Worm (Caenorhabditis elegans) whole organism, late embryonic: ENCODE results near the gene nhr-157.

Experiments used
- C08G9.2 ChIP-seq: sonication (generic microtip); optimal IDR thresholded peaks from 2 replicates; lab custom pipeline; 2016; ENCODE audit warnings: mild to moderate bottlenecking, missing genetic modification characterization, moderate library complexity, missing compliant biosample characterization
- C38D4.7 ChIP-seq: fragments of 200-800 bp; sonication (Bioruptor generic); optimal IDR thresholded peaks from 2 replicates; lab custom pipeline; 2018; ENCODE audit warnings: mild to moderate bottlenecking, missing genetic modification characterization, moderate library complexity, missing compliant biosample characterization
- K02D7.2 ChIP-seq: sonication (generic microtip); optimal IDR thresholded peaks from 2 replicates; lab custom pipeline; 2017; ENCODE audit warnings: mild to moderate bottlenecking, missing genetic modification characterization, missing compliant biosample characterization
- K09A11.1 ChIP-seq: sonication (generic microtip); optimal IDR thresholded peaks from 2 replicates; lab custom pipeline; 2017; ENCODE audit warnings: antibody characterized with exemption, mild to moderate bottlenecking, missing genetic modification characterization, missing compliant biosample characterization; ENCODE audit not compliant: insufficient read depth
- Y22D7AL.16 ChIP-seq: sonication (generic microtip); optimal IDR thresholded peaks from 2 replicates; lab custom pipeline; 2016; ENCODE audit warnings: missing genetic modification characterization, missing compliant biosample characterization
- ahr-1 ChIP-seq: sonication (generic microtip); optimal IDR thresholded peaks from 2 replicates; lab custom pipeline; 2016; ENCODE audit warnings: missing genetic modification characterization, missing compliant biosample characterization
- ceh-14 ChIP-seq: sonication (generic microtip); optimal IDR thresholded peaks from 2 replicates; lab custom pipeline; 2016; ENCODE audit warnings: missing genotype, missing genetic modification characterization, missing compliant biosample characterization
- ceh-18 ChIP-seq: sonication (generic microtip); optimal IDR thresholded peaks from 2 replicates; lab custom pipeline; 2016; ENCODE audit warnings: missing genetic modification characterization, missing compliant biosample characterization
- ceh-2 ChIP-seq: sonication (generic microtip); optimal IDR thresholded peaks from 2 replicates; lab custom pipeline; 2016; ENCODE audit warnings: missing genotype, missing genetic modification characterization, missing compliant biosample characterization
- ceh-24 ChIP-seq: sonication (generic microtip); optimal IDR thresholded peaks from 2 replicates; lab custom pipeline; 2016; ENCODE audit warnings: mild to moderate bottlenecking, missing genetic modification characterization, missing compliant biosample characterization
- ceh-45 ChIP-seq: fragments of 200-800 bp; sonication (Bioruptor generic); IDR thresholded peaks from 2 replicates; pipeline ENCODE4 v1.3.6; 2022; ENCODE audit warnings: missing genetic modification reagents, missing genetic modification characterization, missing compliant biosample characterization
- ceh-48 ChIP-seq: sonication (generic microtip); optimal IDR thresholded peaks from 2 replicates; lab custom pipeline; 2016; ENCODE audit warnings: missing genetic modification characterization, inconsistent platforms, missing compliant biosample characterization
- ceh-6 ChIP-seq: fragments of 200-800 bp; sonication (Bioruptor generic); optimal IDR thresholded peaks from 2 replicates; lab custom pipeline; 2018; ENCODE audit warnings: mild to moderate bottlenecking, missing genetic modification characterization, missing compliant biosample characterization
- dmd-4 ChIP-seq: sonication (generic microtip); optimal IDR thresholded peaks from 2 replicates; lab custom pipeline; 2016; ENCODE audit warnings: borderline replicate concordance, missing genetic modification characterization, missing compliant biosample characterization
- elt-2 ChIP-seq: sonication (generic microtip); optimal IDR thresholded peaks from 2 replicates; lab custom pipeline; 2016; ENCODE audit warnings: missing genetic modification reagents, missing genetic modification characterization, missing compliant biosample characterization
- fkh-10 ChIP-seq: fragments of 150-350 bp; optimal IDR thresholded peaks from 2 replicates; lab custom pipeline; 2014; ENCODE audit warnings: missing biosample characterization, missing genetic modification reagents, missing genetic modification characterization
- hlh-13 ChIP-seq: fragments of 200-800 bp; sonication (Bioruptor generic); optimal IDR thresholded peaks from 2 replicates; lab custom pipeline; 2018; ENCODE audit warnings: mild to moderate bottlenecking, missing genetic modification characterization, missing compliant biosample characterization
- hlh-15 ChIP-seq: sonication (generic microtip); optimal IDR thresholded peaks from 2 replicates; lab custom pipeline; 2016; ENCODE audit warnings: missing genetic modification characterization, missing compliant biosample characterization
- hlh-6 ChIP-seq: sonication (generic microtip); optimal IDR thresholded peaks from 2 replicates; lab custom pipeline; 2016; ENCODE audit warnings: missing genotype, missing genetic modification characterization, missing compliant biosample characterization
- lim-6 ChIP-seq: sonication (generic microtip); optimal IDR thresholded peaks from 2 replicates; lab custom pipeline; 2016; ENCODE audit warnings: missing genetic modification characterization, missing compliant biosample characterization
- lin-11 ChIP-seq: fragments of 200-800 bp; sonication (Bioruptor generic); optimal IDR thresholded peaks from 2 replicates; lab custom pipeline; 2018; ENCODE audit warnings: mild to moderate bottlenecking, missing genetic modification characterization, missing compliant biosample characterization
- madf-2 ChIP-seq: sonication (generic microtip); optimal IDR thresholded peaks from 2 replicates; lab custom pipeline; 2017; ENCODE audit warnings: missing genetic modification characterization, missing compliant biosample characterization
- mec-3 ChIP-seq: sonication (generic microtip); optimal IDR thresholded peaks from 2 replicates; lab custom pipeline; 2016; ENCODE audit warnings: borderline replicate concordance, missing genetic modification characterization, missing compliant biosample characterization
- nfya-1 ChIP-seq: sonication (generic microtip); optimal IDR thresholded peaks from 2 replicates; lab custom pipeline; 2017; ENCODE audit warnings: missing genetic modification characterization, mild to moderate bottlenecking, missing compliant biosample characterization, antibody characterized with exemption, moderate library complexity
- nhr-232 ChIP-seq: sonication (generic microtip); optimal IDR thresholded peaks from 2 replicates; lab custom pipeline; 2016; ENCODE audit warnings: missing genetic modification characterization, missing compliant biosample characterization
- npax-4 ChIP-seq: sonication (generic microtip); optimal IDR thresholded peaks from 2 replicates; lab custom pipeline; 2016; ENCODE audit warnings: missing genetic modification characterization, missing compliant biosample characterization
- pax-1 ChIP-seq: fragments of 150-350 bp; optimal IDR thresholded peaks from 2 replicates; lab custom pipeline; 2014; ENCODE audit warnings: missing biosample characterization, missing genetic modification characterization
- pha-2 ChIP-seq: sonication (generic microtip); optimal IDR thresholded peaks from 2 replicates; lab custom pipeline; 2017; ENCODE audit warnings: mild to moderate bottlenecking, missing genetic modification characterization, missing compliant biosample characterization
- pha-4 ChIP-seq: fragments of 150-350 bp; optimal IDR thresholded peaks from 2 replicates; lab custom pipeline; 2018; ENCODE audit warnings: missing biosample characterization, missing genetic modification reagents, missing genetic modification characterization
- pqm-1 ChIP-seq: sonication (generic microtip); optimal IDR thresholded peaks from 2 replicates; lab custom pipeline; 2016; ENCODE audit warnings: missing genetic modification characterization, missing compliant biosample characterization
- pros-1 ChIP-seq: fragments of 150-350 bp; optimal IDR thresholded peaks from 2 replicates; lab custom pipeline; 2014; ENCODE audit warnings: missing biosample characterization, missing genetic modification reagents, missing genetic modification characterization
- sox-4 ChIP-seq: sonication (generic microtip); optimal IDR thresholded peaks from 2 replicates; lab custom pipeline; 2017; ENCODE audit warnings: mild to moderate bottlenecking, missing genetic modification characterization, inconsistent platforms, missing compliant biosample characterization
- syd-9 ChIP-seq: sonication (generic microtip); optimal IDR thresholded peaks from 2 replicates; lab custom pipeline; 2016; ENCODE audit warnings: mild to moderate bottlenecking, missing genetic modification characterization, moderate library complexity, missing compliant biosample characterization
- tbx-2 ChIP-seq: sonication (generic microtip); optimal IDR thresholded peaks from 2 replicates; lab custom pipeline; 2016; ENCODE audit warnings: missing genetic modification characterization, missing compliant biosample characterization
- tbx-7 ChIP-seq: sonication (generic microtip); optimal IDR thresholded peaks from 2 replicates; lab custom pipeline; 2016; ENCODE audit warnings: missing genotype, missing genetic modification characterization, missing compliant biosample characterization
- ttx-3 ChIP-seq: sonication (generic microtip); optimal IDR thresholded peaks from 2 replicates; lab custom pipeline; 2016; ENCODE audit warnings: missing genetic modification reagents, missing genetic modification characterization, missing compliant biosample characterization
- unc-55 ChIP-seq: sonication (generic microtip); optimal IDR thresholded peaks from 2 replicates; lab custom pipeline; 2017; ENCODE audit warnings: missing biosample characterization, missing genetic modification reagents, missing genetic modification characterization
- zip-5 ChIP-seq: sonication (generic microtip); optimal IDR thresholded peaks from 2 replicates; lab custom pipeline; 2016; ENCODE audit warnings: missing genetic modification characterization, missing compliant biosample characterization

The nhr-157 gene

DNA sequence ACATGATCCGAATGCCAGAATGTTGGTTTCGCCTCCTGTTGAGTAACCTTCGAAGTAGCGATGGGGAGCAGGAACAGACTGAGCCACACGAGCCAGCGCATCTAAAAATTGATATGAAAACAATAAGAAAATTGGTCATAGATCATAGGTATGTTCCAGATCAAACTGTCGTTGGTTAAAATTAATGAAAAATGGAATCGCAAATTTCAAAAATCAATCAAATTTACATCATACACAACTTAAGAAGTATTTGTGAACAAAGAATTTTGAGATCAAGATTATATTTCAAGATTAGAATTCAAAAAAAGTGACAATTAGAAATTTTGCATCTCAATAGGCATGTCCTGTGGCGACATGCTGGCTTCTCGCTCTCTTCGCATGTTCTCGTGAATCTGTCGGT lies 22.0 kb upstream of the nhr-157 start, which contains the start of gene C17E7.9:
Gene C17E7.9, minus strand, starts transcription at position 101 of the 400 bp plus-strand sequence.
- TF ChIP-seq mec-3 (tag; lab: Kevin White, UChicago) (no peak), unc-55 (no peak), tbx-7 (tag; lab: Kevin White, UChicago) (no peak), zip-5 (tag; lab: Kevin White, UChicago) (no peak), ceh-6 (GFP tag; lab: Kevin White, UChicago) (no peak)

DNA sequence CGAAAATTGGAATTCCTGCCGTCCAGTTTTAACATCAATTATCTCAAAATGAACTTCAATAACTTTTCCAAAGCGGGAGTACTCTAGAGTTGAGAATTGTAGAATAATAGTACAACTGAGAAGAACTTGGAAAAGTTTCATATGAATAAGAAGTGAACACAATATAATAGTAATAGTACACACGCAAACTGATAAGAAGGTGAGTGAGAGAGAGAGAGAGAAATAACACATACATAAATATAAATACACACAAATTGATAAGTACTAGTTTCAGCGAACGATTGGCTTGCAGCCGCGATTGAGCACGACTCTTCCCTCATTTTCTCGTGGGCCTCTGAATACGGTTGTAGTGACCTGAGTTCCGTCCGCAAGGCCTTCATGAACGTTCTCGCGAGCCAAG lies 20.3 kb upstream of the nhr-157 start, which contains the start of gene C17E7.13:
Gene C17E7.13, minus strand, starts transcription at position 176 of the 400 bp plus-strand sequence.
- no peak for TF ChIP-seq pha-4 (tag; lab: Kevin White, UChicago)
- peak; percentile 16 for TF ChIP-seq elt-2 (tag; lab: Kevin White, UChicago)

DNA sequence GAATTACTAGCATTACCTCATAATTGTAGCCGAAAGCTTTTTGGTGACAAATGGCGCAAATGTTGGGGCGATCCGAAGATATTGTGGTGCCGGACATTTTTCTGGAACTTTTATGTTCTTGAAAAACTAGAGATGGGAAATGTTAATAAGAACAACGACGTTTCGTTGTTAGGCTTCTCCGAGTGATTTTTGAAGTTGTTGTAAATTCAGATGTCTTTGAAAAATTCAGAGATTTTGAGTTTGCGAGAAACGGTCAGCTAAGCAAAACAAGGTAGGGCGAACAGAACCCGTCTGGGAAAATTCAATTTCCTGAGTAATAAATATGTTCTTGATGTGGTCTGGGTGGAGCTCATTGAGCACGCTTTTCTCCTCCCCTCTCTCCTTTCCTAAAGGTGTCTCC lies 17.3 kb upstream of the nhr-157 start, which contains the start of gene nhr-124:
Gene nhr-124, minus strand, starts transcription at position 101 of the 400 bp plus-strand sequence.
- no peak for TF ChIP-seq lim-6 (tag; lab: Kevin White, UChicago)
- TF ChIP-seq fkh-10 (GFP tag; lab: Kevin White, UChicago) = no peak
- no peak for TF ChIP-seq C38D4.7 (GFP tag; lab: Kevin White, UChicago)
- no peak for TF ChIP-seq pros-1
- no peak for TF ChIP-seq C08G9.2 (tag; lab: Kevin White, UChicago)
- no peak for TF ChIP-seq ttx-3 (tag; lab: Kevin White, UChicago)
- no peak for TF ChIP-seq lin-11 (tag; lab: Kevin White, UChicago)
- TF ChIP-seq elt-2 (tag; lab: Kevin White, UChicago) = no peak
- no peak for TF ChIP-seq pqm-1 (tag; lab: Kevin White, UChicago)
- no peak for TF ChIP-seq unc-55
- TF ChIP-seq nfya-1 (tag; lab: Kevin White, UChicago) = no peak
- TF ChIP-seq Y22D7AL.16 (tag; lab: Kevin White, UChicago) = no peak
- TF ChIP-seq ahr-1 = no peak
- no peak for TF ChIP-seq ceh-18 (tag; lab: Kevin White, UChicago)
- no peak for TF ChIP-seq zip-5 (tag; lab: Kevin White, UChicago)
- no peak for TF ChIP-seq tbx-7 (tag; lab: Kevin White, UChicago)
- TF ChIP-seq syd-9 (tag; lab: Kevin White, UChicago) = no peak
- no peak for TF ChIP-seq hlh-6 (tag; lab: Kevin White, UChicago)

DNA sequence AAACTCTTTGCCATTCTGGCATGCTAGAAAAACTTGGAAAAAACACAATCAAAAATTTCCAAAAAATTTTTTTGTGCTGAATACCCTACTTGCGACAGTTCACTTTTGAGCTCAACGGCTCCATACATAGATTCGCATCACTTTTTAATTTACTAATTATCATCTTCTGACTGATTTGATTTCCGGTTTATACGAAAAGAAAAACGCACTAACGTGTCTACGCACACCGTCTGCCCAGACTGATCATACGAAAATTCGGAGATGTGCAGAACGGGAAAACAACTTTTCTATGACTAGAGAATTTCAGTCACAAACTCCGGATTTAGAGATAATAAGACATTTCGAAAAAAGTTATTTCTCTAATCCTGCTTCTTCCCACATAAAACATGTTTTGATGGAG lies 15.7 kb upstream of the nhr-157 start:
- no peak for TF ChIP-seq hlh-13 (GFP tag; lab: Kevin White, UChicago)
- no peak for TF ChIP-seq ceh-14 (tag; lab: Kevin White, UChicago)

ce11 chrV:3878223-3878622 lies 9.4 kb upstream of the nhr-157 start, which contains the start of gene nhr-159:
Gene nhr-159 (minus strand): TSS chrV:3878323.
- no peak for TF ChIP-seq K02D7.2 (tag; lab: Kevin White, UChicago)
- no peak for TF ChIP-seq pha-2 (tag; lab: Kevin White, UChicago)
- no peak for TF ChIP-seq ceh-2
- TF ChIP-seq ceh-45 (GFP tag; lab: Robert Waterston, UW) = no peak
- no peak for TF ChIP-seq hlh-6 (tag; lab: Kevin White, UChicago)
- no peak for TF ChIP-seq tbx-7 (tag; lab: Kevin White, UChicago)
- TF ChIP-seq sox-4 (tag; lab: Kevin White, UChicago) = no peak
- TF ChIP-seq dmd-4 = no peak

DNA sequence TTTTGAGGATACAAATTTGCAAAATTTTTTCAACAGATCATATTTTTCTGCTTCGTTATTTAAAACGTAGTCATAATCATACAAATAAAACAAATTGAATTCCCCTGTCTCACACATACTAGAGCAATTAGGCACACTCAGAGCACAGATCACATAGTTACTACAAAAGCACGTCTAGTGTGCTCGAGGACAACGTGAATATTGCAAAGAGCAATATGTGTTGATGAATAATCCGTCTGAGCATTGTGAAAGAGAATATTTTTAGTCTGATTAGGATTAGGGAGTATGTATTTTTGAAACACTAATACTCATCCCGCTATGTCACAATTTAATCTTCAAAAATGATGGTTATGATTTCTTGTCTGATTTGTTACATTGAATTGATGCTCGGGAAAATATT lies 8.4 kb upstream of the nhr-157 start:
- TF ChIP-seq ceh-48 (tag; lab: Kevin White, UChicago) (no peak), pax-1 (tag; lab: Kevin White, UChicago) (no peak), hlh-13 (GFP tag; lab: Kevin White, UChicago) (no peak), K09A11.1 (tag; lab: Kevin White, UChicago) (no peak), Y22D7AL.16 (tag; lab: Kevin White, UChicago) (no peak), K02D7.2 (tag; lab: Kevin White, UChicago) (no peak), npax-4 (no peak), unc-55 (no peak), tbx-2 (tag; lab: Kevin White, UChicago) (no peak), hlh-15 (tag; lab: Kevin White, UChicago) (no peak), elt-2 (tag; lab: Kevin White, UChicago) (no peak), mec-3 (tag; lab: Kevin White, UChicago) (no peak), nhr-232 (tag; lab: Kevin White, UChicago) (no peak), tbx-7 (tag; lab: Kevin White, UChicago) (no peak), ceh-24 (no peak), madf-2 (no peak), zip-5 (tag; lab: Kevin White, UChicago) (no peak)
